Worm (Caenorhabditis elegans) whole organism, L2 larva: ENCODE results near the gene mthf-1.
A peak's percentile ranks its signal among the peaks of the same experiment; 100 is the strongest.

Experiments used
- F13H6.1 ChIP-seq: sonication (generic microtip); optimal IDR thresholded peaks from 2 replicates; lab custom pipeline; 2016; ENCODE audit warnings: missing genetic modification characterization, missing compliant biosample characterization
- ama-1 ChIP-seq: fragments of 150-350 bp; optimal IDR thresholded peaks from 2 replicates; lab custom pipeline; 2018; ENCODE audit warnings: inconsistent platforms
- ceh-82 ChIP-seq: fragments of 150-350 bp; optimal IDR thresholded peaks from 2 replicates; lab custom pipeline; 2014; ENCODE audit warnings: missing biosample characterization, missing genetic modification characterization
- elt-3 ChIP-seq: sonication (generic microtip); optimal IDR thresholded peaks from 2 replicates; lab custom pipeline; 2017; ENCODE audit warnings: missing biosample characterization, missing genetic modification characterization
- fos-1 ChIP-seq: fragments of 150-350 bp; optimal IDR thresholded peaks from 2 replicates; lab custom pipeline; 2014; ENCODE audit warnings: missing biosample characterization, missing genetic modification characterization
- nhr-10 ChIP-seq: sonication (generic microtip); optimal IDR thresholded peaks from 2 replicates; lab custom pipeline; 2017; ENCODE audit warnings: missing biosample characterization, missing genetic modification characterization
- nhr-237 ChIP-seq: fragments of 150-350 bp; optimal IDR thresholded peaks from 2 replicates; lab custom pipeline; 2014; ENCODE audit warnings: missing biosample characterization, missing genetic modification characterization
- nhr-25 ChIP-seq: fragments of 150-350 bp; sonication (generic microtip); optimal IDR thresholded peaks from 3 replicates; lab custom pipeline; 2014; ENCODE audit warnings: missing biosample characterization, missing genetic modification characterization
- nhr-6 ChIP-seq: fragments of 150-350 bp; optimal IDR thresholded peaks from 2 replicates; lab custom pipeline; 2014; ENCODE audit warnings: missing biosample characterization, missing genetic modification characterization

DNA sequence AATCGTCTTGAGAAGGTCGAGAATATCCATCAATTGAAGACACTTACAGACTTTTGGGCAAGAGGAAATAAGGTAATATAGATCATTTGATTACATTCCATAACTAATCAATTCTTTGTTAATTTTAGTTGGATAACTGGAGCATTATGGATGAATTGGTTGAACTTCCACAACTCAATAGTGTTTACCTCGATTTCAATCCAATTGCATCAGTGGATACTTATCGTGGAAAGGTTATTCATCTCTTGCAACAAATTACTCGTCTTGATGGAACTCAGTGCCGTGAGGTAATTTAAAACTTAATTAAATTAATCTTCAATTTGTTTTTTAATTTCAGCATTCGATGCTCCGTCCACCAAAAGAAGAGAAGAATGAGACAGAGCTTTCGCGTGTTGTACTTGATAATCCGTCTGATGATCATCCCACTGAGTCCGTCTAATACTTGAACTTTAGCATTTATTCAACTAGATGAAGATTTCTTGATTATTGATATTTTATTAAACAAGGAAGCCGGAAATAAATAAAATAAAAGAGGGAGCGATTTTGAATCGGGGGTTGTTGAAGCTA, 4.1 kb downstream of the mthf-1 start:
- TF ChIP-seq fos-1 (tag; lab: Kevin White, UChicago) (no peak), ceh-82 (tag; lab: Kevin White, UChicago) (no peak), nhr-237 (tag; lab: Kevin White, UChicago) (no peak), ama-1 (lab: Kevin White, UChicago) (no peak), F13H6.1 (tag; lab: Kevin White, UChicago) (no peak), nhr-10 (tag; lab: Kevin White, UChicago) (no peak), elt-3 (no peak), nhr-6 (tag; lab: Kevin White, UChicago) (no peak), nhr-25 (peak; percentile 33)
